Worm (Caenorhabditis elegans) whole organism, L4 larva: Measurements from ENCODE around the gene ragc-1.

Source experiments
- F44E2.7 ChIP-seq: fragments of 200-800 bp; sonication (Bioruptor generic); IDR thresholded peaks from 2 replicates; pipeline ENCODE4 v2.1.2; 2022; ENCODE audit warnings: missing genetic modification characterization, missing compliant biosample characterization
- ceh-82 ChIP-seq: sonication (generic microtip); optimal IDR thresholded peaks from 2 replicates; lab custom pipeline; 2017; ENCODE audit warnings: missing biosample characterization, missing genetic modification characterization
- dmd-8 ChIP-seq: fragments of 200-800 bp; sonication (Bioruptor generic); IDR thresholded peaks from 2 replicates; pipeline ENCODE4 v1.3.6; 2022; ENCODE audit warnings: missing genetic modification characterization, missing compliant biosample characterization
- jun-1 ChIP-seq: fragments of 150-350 bp; optimal IDR thresholded peaks from 2 replicates; lab custom pipeline; 2014; ENCODE audit warnings: missing biosample characterization, missing genetic modification reagents, missing genetic modification characterization
- lin-15B ChIP-seq: fragments of 150-350 bp; sonication (generic microtip); optimal IDR thresholded peaks from 3 replicates; lab custom pipeline; 2014; ENCODE audit warnings: missing biosample characterization, missing genetic modification characterization
- lsy-2 ChIP-seq, 2 experiments: fragments of 150-350 bp in 1 of 2; sonication (generic microtip) in 1 of 2; optimal IDR thresholded peaks; 2 replicates each; lab custom pipeline; 2014 to 2017; ENCODE audit warnings: missing biosample characterization in 2 of 2, missing genetic modification characterization in 2 of 2
- nhr-10 ChIP-seq: fragments of 150-350 bp; optimal IDR thresholded peaks from 2 replicates; lab custom pipeline; 2014; ENCODE audit warnings: missing biosample characterization, missing genetic modification characterization
- nhr-11 ChIP-seq: fragments of 150-350 bp; optimal IDR thresholded peaks from 2 replicates; lab custom pipeline; 2014; ENCODE audit warnings: missing biosample characterization, missing genetic modification characterization
- pha-4 ChIP-seq, 2 experiments: fragments of 150-350 bp in 1 of 2; fragments of 200-800 bp in 1 of 2; sonication (Bioruptor generic) in 1 of 2; IDR thresholded peaks in 1 of 2; optimal IDR thresholded peaks in 1 of 2; 2 replicates each; pipeline versions ENCODE4 v1.3.6 to Lab custom; 2014 to 2022; ENCODE audit warnings: missing genetic modification characterization in 2 of 2, missing genetic modification reagents in 2 of 2, missing biosample characterization in 1 of 2, missing compliant biosample characterization in 1 of 2
- skn-1 ChIP-seq: fragments of 150-350 bp; optimal IDR thresholded peaks from 2 replicates; lab custom pipeline; 2014; ENCODE audit warnings: missing biosample characterization, missing genetic modification characterization
- snpc-4 ChIP-seq: fragments of 150-350 bp; optimal IDR thresholded peaks from 2 replicates; lab custom pipeline; 2014; ENCODE audit warnings: missing biosample characterization, missing genetic modification characterization
- unc-62 ChIP-seq, 3 experiments: fragments of 150-350 bp in 1 of 3; sonication (generic microtip); optimal IDR thresholded peaks in 2 of 3; peaks in 1 of 3; 1 replicate in 1 of 3; 2 replicates in 2 of 3; lab custom pipeline; 2014 to 2017; ENCODE audit warnings: missing biosample characterization in 3 of 3, missing genetic modification characterization in 3 of 3, missing genetic modification reagents in 3 of 3, missing genotype in 1 of 3
- ztf-11 ChIP-seq: fragments of 150-350 bp; optimal IDR thresholded peaks from 2 replicates; lab custom pipeline; 2014; ENCODE audit warnings: missing biosample characterization, missing genetic modification characterization

DNA sequence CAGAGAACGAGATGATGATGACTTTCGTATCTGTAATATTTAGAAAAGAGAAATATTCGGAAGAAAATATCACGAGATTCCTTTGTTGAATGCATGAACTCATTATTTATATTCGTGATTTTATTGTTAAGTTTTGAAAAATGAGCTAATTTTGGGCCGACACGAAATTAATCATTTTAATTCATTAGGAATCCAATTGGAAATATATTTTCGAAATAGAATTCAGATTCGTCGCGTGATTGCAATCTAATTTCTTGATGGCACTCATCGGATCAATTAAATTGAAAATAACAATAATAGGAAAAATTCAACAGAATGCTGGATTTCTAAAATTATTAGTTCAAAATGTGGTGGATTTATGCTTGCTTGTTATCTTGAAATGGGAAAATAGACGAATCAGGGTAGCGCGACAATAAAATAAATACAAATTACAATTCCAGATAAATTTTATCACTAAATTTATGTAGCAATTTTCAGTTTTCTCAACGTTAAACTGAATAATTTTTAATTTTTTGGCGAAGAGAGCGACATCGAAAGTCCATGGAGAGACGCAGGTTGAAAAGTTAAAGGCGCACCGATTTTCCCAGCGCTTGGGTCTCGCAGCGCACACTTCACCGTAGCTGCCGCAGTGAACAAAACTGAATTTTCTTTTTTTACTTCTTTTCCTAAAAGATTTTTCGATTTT is 2.9 kb downstream of the ragc-1 start:
- TF ChIP-seq jun-1 (tag; lab: Kevin White, UChicago) = no peak
- TF ChIP-seq unc-62 (GFP tag; optimal IDR thresholded peaks at IDR 0.05 in 1 of 2; lab: Kevin White, UChicago) = no peak
- TF ChIP-seq unc-62 (tag; optimal IDR thresholded peaks at IDR 0.05; lab: Kevin White, UChicago) = no peak
- no peak for TF ChIP-seq F44E2.7 (GFP tag; lab: Robert Waterston, UW)
- no peak for TF ChIP-seq skn-1 (tag; lab: Kevin White, UChicago)
- peak; percentile 57; the same call in 1 of the 2 replicates for TF ChIP-seq pha-4 (GFP tag; IDR thresholded peaks at IDR 0.05; lab: Robert Waterston, UW)
- no peak for TF ChIP-seq pha-4 (tag; optimal IDR thresholded peaks at IDR 0.05; lab: Kevin White, UChicago)
- TF ChIP-seq lsy-2 (tag; optimal IDR thresholded peaks at IDR 0.05; lab: Kevin White, UChicago) = peak; percentile 16 to 94
- peak; percentile 24 for TF ChIP-seq nhr-11 (tag; lab: Kevin White, UChicago)
- TF ChIP-seq ceh-82 (tag; lab: Kevin White, UChicago) = no peak
- no peak for TF ChIP-seq snpc-4
- TF ChIP-seq dmd-8 (GFP tag; lab: Robert Waterston, UW) = no peak
- TF ChIP-seq nhr-10 (tag; lab: Kevin White, UChicago) = no peak
- no peak for TF ChIP-seq lin-15B
- TF ChIP-seq ztf-11 (tag; lab: Kevin White, UChicago) = no peak
